Worm (Caenorhabditis elegans): ENCODE measurements around the gene unc-8.
A peak's percentile ranks its signal among the peaks of the same experiment; 100 is the strongest.

unc-8 gene

ce11 chrIV:7227072-7227471 lies 30.1 kb downstream of the unc-8 start, which contains the start of gene R13A1.10:
TSS of gene R13A1.10 (minus strand) at chrIV:7227172.
- TF ChIP-seq nfya-1 (tag; optimal IDR thresholded peaks at IDR 0.05) (no peak), nhr-232 (tag; optimal IDR thresholded peaks at IDR 0.05) (no peak), ceh-14 (tag; optimal IDR thresholded peaks at IDR 0.05) (no peak)

- TF ChIP-seq sdc-2 (tag; optimal IDR thresholded peaks at IDR 0.05) (no peak), nhr-232 (tag; optimal IDR thresholded peaks at IDR 0.05) (no peak), pha-2 (tag; optimal IDR thresholded peaks at IDR 0.05) (no peak), fkh-6 (tag; optimal IDR thresholded peaks at IDR 0.05) (no peak), unc-42 (tag; optimal IDR thresholded peaks at IDR 0.05) (no peak), tbx-7 (tag; optimal IDR thresholded peaks at IDR 0.05) (no peak), pha-4 (tag; optimal IDR thresholded peaks at IDR 0.05) (no peak), fax-1 (tag; optimal IDR thresholded peaks at IDR 0.05) (no peak), npax-4 (tag; optimal IDR thresholded peaks at IDR 0.05) (no peak), ceh-30 (tag; optimal IDR thresholded peaks at IDR 0.05) (no peak), ttx-3 (tag; optimal IDR thresholded peaks at IDR 0.05) (no peak), syd-9 (tag; optimal IDR thresholded peaks at IDR 0.05) (no peak), fkh-10 (GFP tag; optimal IDR thresholded peaks at IDR 0.05) (no peak), ceh-9 (tag; optimal IDR thresholded peaks at IDR 0.05) (no peak)
These were observed 31.3 kb downstream of the unc-8 start, which contains the start of gene D2024.5 for ce11 chrIV:7228208-7228607. TSS of gene D2024.5 (minus strand) at chrIV:7228308.

- TF ChIP-seq unc-3 (GFP tag; conservative IDR thresholded peaks at IDR 0.05) (no peak), unc-3 (tag; optimal IDR thresholded peaks at IDR 0.05) (peak; percentile 37), T23F11.4 (GFP tag; optimal IDR thresholded peaks at IDR 0.05) (no peak), ceh-14 (tag; optimal IDR thresholded peaks at IDR 0.05) (peak; percentile 62), pqm-1 (tag; optimal IDR thresholded peaks at IDR 0.05) (peak; percentile 2), ama-1 (optimal IDR thresholded peaks at IDR 0.05) (no peak), elt-2 (tag; optimal IDR thresholded peaks at IDR 0.05) (peak; percentile 43), hlh-6 (tag; optimal IDR thresholded peaks at IDR 0.05) (no peak), ceh-6 (GFP tag; optimal IDR thresholded peaks at IDR 0.05) (no peak), ceh-31 (tag; optimal IDR thresholded peaks at IDR 0.05) (peak; percentile 90), unc-42 (tag; optimal IDR thresholded peaks at IDR 0.05) (peak; percentile 37), tbx-2 (tag; optimal IDR thresholded peaks at IDR 0.05) (peak; percentile 79), nhr-232 (tag; optimal IDR thresholded peaks at IDR 0.05) (no peak), ceh-34 (tag; optimal IDR thresholded peaks at IDR 0.05) (peak; percentile 61), npax-4 (tag; optimal IDR thresholded peaks at IDR 0.05) (no peak), C08G9.2 (tag; optimal IDR thresholded peaks at IDR 0.05) (peak; percentile 40), pha-2 (tag; optimal IDR thresholded peaks at IDR 0.05) (no peak), hlh-15 (tag; optimal IDR thresholded peaks at IDR 0.05) (no peak), sdc-2 (tag; optimal IDR thresholded peaks at IDR 0.05) (no peak), rnt-1 (tag; optimal IDR thresholded peaks at IDR 0.05) (peak; percentile 47), unc-86 (tag; optimal IDR thresholded peaks at IDR 0.05) (peak; percentile 3), mec-3 (tag; optimal IDR thresholded peaks at IDR 0.05; ENCODE audit: borderline replicate concordance) (no peak), fax-1 (tag; optimal IDR thresholded peaks at IDR 0.05) (peak; percentile 63), dmd-4 (tag; optimal IDR thresholded peaks at IDR 0.05; ENCODE audit: borderline replicate concordance) (no peak), madf-2 (tag; optimal IDR thresholded peaks at IDR 0.05) (no peak), zip-5 (tag; optimal IDR thresholded peaks at IDR 0.05) (peak; percentile 32), eyg-1 (tag; optimal IDR thresholded peaks at IDR 0.05) (no peak), Y22D7AL.16 (tag; optimal IDR thresholded peaks at IDR 0.05) (no peak), ceh-2 (tag; optimal IDR thresholded peaks at IDR 0.05) (peak; percentile 46), sox-2 (GFP tag; IDR thresholded peaks at IDR 0.05) (no peak), odd-2 (tag; optimal IDR thresholded peaks at IDR 0.05) (no peak), nfya-1 (tag; optimal IDR thresholded peaks at IDR 0.05) (peak; percentile 5), unc-55 (GFP tag; optimal IDR thresholded peaks at IDR 0.05) (no peak), hlh-30 (tag; optimal IDR thresholded peaks at IDR 0.05; ENCODE audit: insufficient read depth) (no peak), ceh-24 (tag; optimal IDR thresholded peaks at IDR 0.05) (no peak), hlh-8 (tag; optimal IDR thresholded peaks at IDR 0.05) (peak; percentile 39), elt-4 (tag; optimal IDR thresholded peaks at IDR 0.05) (no peak), F13H6.1 (tag; optimal IDR thresholded peaks at IDR 0.05) (no peak), ceh-48 (tag; optimal IDR thresholded peaks at IDR 0.05) (peak; percentile 95), fkh-10 (GFP tag; optimal IDR thresholded peaks at IDR 0.05) (no peak), che-1 (tag; optimal IDR thresholded peaks at IDR 0.05) (no peak), dve-1 (tag; optimal IDR thresholded peaks at IDR 0.05) (no peak)
These were observed 33.2 kb downstream of the unc-8 start, which contains the start of gene cap-1 for ce11 chrIV:7230198-7230597. TSS of gene cap-1 (minus strand) at chrIV:7230223.
